Fruit fly (Drosophila melanogaster): ENCODE data around the gene GILT2.

DNA sequence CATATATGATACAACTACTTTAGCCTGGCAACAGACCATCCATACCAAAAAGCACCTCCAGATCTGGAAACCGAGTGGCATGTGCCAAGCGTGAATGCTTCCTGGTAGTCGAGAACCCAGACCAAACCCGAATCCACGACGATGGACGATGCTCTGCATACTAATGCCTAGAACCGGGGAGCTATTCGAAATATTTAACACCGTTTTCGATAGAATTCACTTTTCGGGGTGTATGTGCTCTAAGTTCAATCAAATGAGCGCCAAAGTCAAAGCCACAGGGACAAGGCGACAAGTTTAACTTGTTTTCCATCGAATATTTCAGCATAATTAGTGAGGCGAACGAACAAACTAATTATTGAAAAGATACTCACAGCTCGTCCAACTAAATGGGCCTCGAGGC is 15.9 kb upstream of the GILT2 start:
- TF ChIP-seq CG8478 (optimal IDR thresholded peaks at IDR 0.05), result no peak
- no peak for TF ChIP-seq CTCF (optimal IDR thresholded peaks at IDR 0.05)

All from S2 (cell line).